Fruit fly (Drosophila melanogaster): ENCODE results near the gene Cdc5.

Gene Cdc5

dm6 chr3L:321495-321894, 39.7 kb downstream of the Cdc5 start:
- TF ChIP-seq psq (optimal IDR thresholded peaks at IDR 0.05), result no peak
- no peak for TF ChIP-seq EcR (GFP tag; optimal IDR thresholded peaks at IDR 0.05)
- TF ChIP-seq usp (GFP tag; optimal IDR thresholded peaks at IDR 0.05), result no peak
- TF ChIP-seq Dll (optimal IDR thresholded peaks at IDR 0.05), result no peak

dm6 chr3L:320798-321197, 40.4 kb downstream of the Cdc5 start:
- TF ChIP-seq pan (optimal IDR thresholded peaks at IDR 0.05), result no peak
- no peak for TF ChIP-seq EcR (GFP tag; optimal IDR thresholded peaks at IDR 0.05)
- no peak for TF ChIP-seq psq (optimal IDR thresholded peaks at IDR 0.05)
- TF ChIP-seq Dll (optimal IDR thresholded peaks at IDR 0.05), result no peak
- TF ChIP-seq usp (GFP tag; optimal IDR thresholded peaks at IDR 0.05), result no peak
- no peak for TF ChIP-seq CG8478 (optimal IDR thresholded peaks at IDR 0.05)

- TF ChIP-seq Dll (optimal IDR thresholded peaks at IDR 0.05), result no peak
- no peak for TF ChIP-seq psq (optimal IDR thresholded peaks at IDR 0.05)
- TF ChIP-seq pan (optimal IDR thresholded peaks at IDR 0.05), result no peak
- no peak for TF ChIP-seq usp (GFP tag; optimal IDR thresholded peaks at IDR 0.05)
- no peak for TF ChIP-seq EcR (GFP tag; optimal IDR thresholded peaks at IDR 0.05)
- TF ChIP-seq CG8478 (optimal IDR thresholded peaks at IDR 0.05), result no peak
These were observed 41.2 kb downstream of the Cdc5 start for dm6 chr3L:320010-320337.

DNA sequence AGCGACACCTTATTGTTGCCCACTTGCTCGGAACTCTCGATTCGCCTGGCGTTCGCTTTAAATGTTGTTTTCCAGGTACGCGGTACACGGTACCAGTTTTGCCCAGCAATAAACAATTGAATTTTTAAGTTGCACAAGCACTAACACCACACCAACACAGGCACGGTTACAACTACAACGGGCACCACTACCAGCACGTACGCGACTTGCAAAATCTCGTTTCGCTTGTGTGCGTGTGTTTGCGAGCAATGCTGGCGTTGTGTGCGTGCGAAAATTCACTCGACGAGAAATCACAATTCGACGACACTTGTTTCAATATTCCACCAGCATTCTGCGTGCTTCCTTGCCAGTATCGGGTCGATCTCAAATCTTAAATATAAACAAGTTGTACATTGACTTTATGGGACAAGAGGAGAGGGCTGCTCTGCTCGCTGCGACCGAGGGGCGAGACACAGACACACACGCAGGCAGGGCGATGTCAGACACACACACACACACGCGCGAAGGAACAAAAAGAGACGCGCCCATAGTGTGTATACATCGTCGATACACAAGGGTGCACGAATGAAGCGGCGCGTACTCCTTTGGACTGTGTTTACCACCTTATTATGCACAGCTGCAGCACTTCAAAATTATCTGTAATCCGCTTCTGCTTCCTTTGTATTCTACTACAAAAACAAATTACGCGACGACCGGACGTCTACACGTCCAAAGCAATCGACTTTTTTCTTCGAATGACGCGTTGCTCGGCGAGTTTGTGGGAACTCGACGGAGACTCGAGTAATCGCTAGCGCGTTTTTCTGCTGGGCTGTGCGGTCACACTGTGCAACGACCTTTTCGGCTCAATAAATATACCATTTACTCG, 41.8 kb downstream of the Cdc5 start, which contains the start of gene fwd:
fwd (minus strand) TSS at position 740 of the 865 bp plus-strand sequence.
- TF ChIP-seq usp (GFP tag; optimal IDR thresholded peaks at IDR 0.05) (no peak), CG8478 (optimal IDR thresholded peaks at IDR 0.05) (peak; percentile 88)

dm6 chr3L:316784-317183, 44.4 kb downstream of the Cdc5 start, which contains the start of gene ddbt:
Gene ddbt (plus strand): TSS chr3L:317084.
- TF ChIP-seq psq (optimal IDR thresholded peaks at IDR 0.05) (no peak), EcR (GFP tag; optimal IDR thresholded peaks at IDR 0.05) (no peak)

dm6 chr3L:315140-315539, 46.0 kb downstream of the Cdc5 start:
- TF ChIP-seq usp (GFP tag; optimal IDR thresholded peaks at IDR 0.05), result no peak
- no peak for TF ChIP-seq Dll (optimal IDR thresholded peaks at IDR 0.05)
- no peak for TF ChIP-seq EcR (GFP tag; optimal IDR thresholded peaks at IDR 0.05)
- TF ChIP-seq pan (optimal IDR thresholded peaks at IDR 0.05), result no peak
- no peak for TF ChIP-seq psq (optimal IDR thresholded peaks at IDR 0.05)
- no peak for TF ChIP-seq CG8478 (optimal IDR thresholded peaks at IDR 0.05)

- no peak for TF ChIP-seq usp (GFP tag; optimal IDR thresholded peaks at IDR 0.05)
- TF ChIP-seq CG8478 (optimal IDR thresholded peaks at IDR 0.05), result no peak
- no peak for TF ChIP-seq psq (optimal IDR thresholded peaks at IDR 0.05)
- no peak for TF ChIP-seq EcR (GFP tag; optimal IDR thresholded peaks at IDR 0.05)
- TF ChIP-seq pan (optimal IDR thresholded peaks at IDR 0.05), result no peak
- TF ChIP-seq Dll (optimal IDR thresholded peaks at IDR 0.05), result no peak
These were observed 48.9 kb downstream of the Cdc5 start for dm6 chr3L:312323-312722.

dm6 chr3L:311607-312006, 49.6 kb downstream of the Cdc5 start:
- TF ChIP-seq EcR (GFP tag; optimal IDR thresholded peaks at IDR 0.05), result no peak
- no peak for TF ChIP-seq Dll (optimal IDR thresholded peaks at IDR 0.05)
- no peak for TF ChIP-seq psq (optimal IDR thresholded peaks at IDR 0.05)
- no peak for TF ChIP-seq pan (optimal IDR thresholded peaks at IDR 0.05)
- TF ChIP-seq usp (GFP tag; optimal IDR thresholded peaks at IDR 0.05), result no peak
- no peak for TF ChIP-seq CG8478 (optimal IDR thresholded peaks at IDR 0.05)
